Fruit fly (Drosophila melanogaster): ENCODE results near the gene nAChRalpha5.

DNA sequence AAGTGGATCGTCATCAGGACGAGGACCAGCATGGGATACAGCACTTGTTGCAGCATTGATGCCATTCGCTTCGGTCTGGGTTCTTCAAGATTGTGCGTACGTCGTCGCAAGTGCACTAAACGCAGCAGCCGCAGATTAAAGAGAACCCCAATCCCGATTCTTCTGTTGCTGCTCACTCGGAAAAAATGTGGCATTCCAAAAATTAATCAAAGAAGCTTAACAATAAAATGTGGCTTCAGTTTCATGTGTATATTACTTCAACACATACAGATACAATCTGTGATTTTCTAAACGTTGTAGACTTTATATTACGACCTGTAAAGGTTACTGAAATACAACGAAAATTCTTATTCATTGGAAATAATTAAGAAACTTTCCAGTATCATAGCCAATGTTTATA lies 19.9 kb upstream of the nAChRalpha5 start, which contains the start of gene NimC3:
- TF ChIP-seq Crg-1 (GFP tag; optimal IDR thresholded peaks at IDR 0.05) (no peak), CG7101 (tag; optimal IDR thresholded peaks at IDR 0.05) (no peak), cic (GFP tag; optimal IDR thresholded peaks at IDR 0.05) (no peak), kay (GFP tag; ENCODE audit: borderline replicate concordance) (no peak), Mnt (GFP tag; optimal IDR thresholded peaks at IDR 0.05) (no peak), CG5204 (GFP tag; optimal IDR thresholded peaks at IDR 0.05) (no peak), bab1 (GFP tag; optimal IDR thresholded peaks at IDR 0.05) (no peak), Clk (GFP tag; optimal IDR thresholded peaks at IDR 0.05) (no peak), CG14711 (tag; optimal IDR thresholded peaks at IDR 0.05) (no peak), pad (GFP tag; optimal IDR thresholded peaks at IDR 0.05) (no peak), CG11617 (GFP tag; optimal IDR thresholded peaks at IDR 0.05) (no peak), ovo (GFP tag; optimal IDR thresholded peaks at IDR 0.05) (no peak), tj (GFP tag; optimal IDR thresholded peaks at IDR 0.05) (no peak)
